Fruit fly (Drosophila melanogaster): ENCODE data around the gene mtd.
A peak's percentile ranks its signal among the peaks of the same experiment; 100 is the strongest.

The mtd gene

DNA sequence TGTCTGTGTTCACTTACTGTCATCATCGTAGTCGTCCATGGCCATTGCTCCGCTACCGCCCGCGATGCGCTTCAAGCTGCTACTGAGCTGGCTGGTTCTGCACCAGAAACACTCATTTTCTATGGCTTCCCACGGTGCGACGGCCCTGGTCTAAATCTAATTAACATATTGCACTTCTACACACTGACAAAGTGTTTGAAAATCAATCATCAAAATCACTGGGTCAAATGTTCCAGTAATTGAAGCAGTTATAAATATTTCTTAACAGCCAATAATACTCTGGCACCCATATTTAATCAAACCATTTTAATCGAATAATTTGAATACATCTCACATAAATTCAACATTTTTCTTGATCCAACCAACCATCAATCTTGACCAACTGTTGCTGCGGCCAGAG is 113.0 kb downstream of the mtd start, which contains the start of gene rtp:
Gene rtp (minus strand): TSS at position 101 of the 400 bp plus-strand sequence.
- no peak for TF ChIP-seq CG7368 (GFP tag; optimal IDR thresholded peaks at IDR 0.05)
- TF ChIP-seq svp (GFP tag): no peak
- no peak for TF ChIP-seq CG4318 (GFP tag; optimal IDR thresholded peaks at IDR 0.05)
- TF ChIP-seq spab (GFP tag; optimal IDR thresholded peaks at IDR 0.05): no peak
- TF ChIP-seq Met (GFP tag; optimal IDR thresholded peaks at IDR 0.05): no peak
- TF ChIP-seq dsx (GFP tag; optimal IDR thresholded peaks at IDR 0.05; ENCODE audit: poor library complexity, severe bottlenecking): no peak
- no peak for TF ChIP-seq CG6792 (GFP tag; optimal IDR thresholded peaks at IDR 0.05)
- TF ChIP-seq CG8319 (GFP tag; optimal IDR thresholded peaks at IDR 0.05): no peak
- no peak for TF ChIP-seq Eip93F (GFP tag; optimal IDR thresholded peaks at IDR 0.05)
- no peak for TF ChIP-seq CG32006 (GFP tag; optimal IDR thresholded peaks at IDR 0.05)
- TF ChIP-seq Eip75B (GFP tag; optimal IDR thresholded peaks at IDR 0.05): no peak
- TF ChIP-seq Hr4 (GFP tag; optimal IDR thresholded peaks at IDR 0.05): no peak
- TF ChIP-seq acj6 (GFP tag; optimal IDR thresholded peaks at IDR 0.05): no peak
- TF ChIP-seq Ets96B (tag; optimal IDR thresholded peaks at IDR 0.05): no peak
- TF ChIP-seq CG15336 (GFP tag; IDR thresholded peaks at IDR 0.05): no peak
- no peak for TF ChIP-seq CG34406 (GFP tag; optimal IDR thresholded peaks at IDR 0.05)

dm6 chr3R:5232197-5232607 is 118.0 kb downstream of the mtd start, which contains the start of the genes Kat60 and Mms19:
TSS of gene Kat60 (minus strand) at chr3R:5232209.
TSS of gene Mms19 (plus strand) at chr3R:5232543.
- TF ChIP-seq CG10631 (GFP tag; optimal IDR thresholded peaks at IDR 0.05) (peak; percentile 65), achi (GFP tag; optimal IDR thresholded peaks at IDR 0.05) (peak; percentile 48), CG8632 (GFP tag; optimal IDR thresholded peaks at IDR 0.05) (peak; percentile 29), topi (GFP tag; optimal IDR thresholded peaks at IDR 0.05) (peak; percentile 60), svp (GFP tag) (peak; percentile 88), eg (GFP tag; IDR thresholded peaks at IDR 0.05) (peak; percentile 58; the same call in 1 of the 3 replicates), Sox15 (GFP tag; optimal IDR thresholded peaks at IDR 0.05) (peak; percentile 64), Ets21C (GFP tag; optimal IDR thresholded peaks at IDR 0.05) (peak; percentile 77), CG7368 (GFP tag; optimal IDR thresholded peaks at IDR 0.05) (no peak), acj6 (GFP tag; optimal IDR thresholded peaks at IDR 0.05) (no peak), CG31627 (GFP tag; optimal IDR thresholded peaks at IDR 0.05) (peak; percentile 80), CG3032 (tag; optimal IDR thresholded peaks at IDR 0.05) (peak; percentile 57), Hr39 (GFP tag; optimal IDR thresholded peaks at IDR 0.05) (peak; percentile 80), Hr4 (GFP tag; optimal IDR thresholded peaks at IDR 0.05) (peak; percentile 71), Eip93F (GFP tag; optimal IDR thresholded peaks at IDR 0.05) (peak; percentile 2), pdm3 (GFP tag; optimal IDR thresholded peaks at IDR 0.05) (peak; percentile 68), CG4318 (GFP tag; optimal IDR thresholded peaks at IDR 0.05) (no peak), CG8119 (GFP tag; IDR thresholded peaks at IDR 0.05) (no peak), CG3919 (GFP tag; optimal IDR thresholded peaks at IDR 0.05) (peak; percentile 43), CG6792 (GFP tag; optimal IDR thresholded peaks at IDR 0.05) (peak; percentile 50), CG6276 (GFP tag; optimal IDR thresholded peaks at IDR 0.05) (no peak), Smox (GFP tag; optimal IDR thresholded peaks at IDR 0.05) (no peak), CG34406 (GFP tag; optimal IDR thresholded peaks at IDR 0.05) (peak; percentile 16), vri (GFP tag; optimal IDR thresholded peaks at IDR 0.05) (peak; percentile 62), Eip75B (GFP tag; optimal IDR thresholded peaks at IDR 0.05) (peak; percentile 55), CG11902 (GFP tag; optimal IDR thresholded peaks at IDR 0.05) (peak; percentile 40), CG6808 (GFP tag; optimal IDR thresholded peaks at IDR 0.05) (no peak), Gug (GFP tag; IDR thresholded peaks at IDR 0.05) (0 out of 2 replicates have a peak, but pooled peaks have one; percentile 23), lz (GFP tag; optimal IDR thresholded peaks at IDR 0.05) (peak; percentile 77), cyc (GFP tag; optimal IDR thresholded peaks at IDR 0.05) (peak; percentile 77), Ets96B (tag; optimal IDR thresholded peaks at IDR 0.05) (peak; percentile 48), esn (GFP tag; optimal IDR thresholded peaks at IDR 0.05) (peak; percentile 72), Sox14 (GFP tag; optimal IDR thresholded peaks at IDR 0.05) (peak; percentile 81), Met (GFP tag; optimal IDR thresholded peaks at IDR 0.05) (no peak), Eip78C (GFP tag) (peak; percentile 75)
